Worm (Caenorhabditis elegans) whole organism, L2 larva: ENCODE data around the gene Y41D4B.24.

ENCODE experiments used
- ceh-82 ChIP-seq: fragments of 150-350 bp; optimal IDR thresholded peaks from 2 replicates; lab custom pipeline; 2014; ENCODE audit warnings: missing biosample characterization, missing genetic modification characterization
- crh-2 ChIP-seq: sonication (generic microtip); optimal IDR thresholded peaks from 2 replicates; lab custom pipeline; 2017; ENCODE audit warnings: missing biosample characterization, missing genetic modification characterization
- egl-27 ChIP-seq: sonication (generic microtip); optimal IDR thresholded peaks from 3 replicates; lab custom pipeline; 2017; ENCODE audit warnings: missing biosample characterization, missing genetic modification reagents, missing genetic modification characterization
- lin-13 ChIP-seq: fragments of 150-350 bp; optimal IDR thresholded peaks from 2 replicates; lab custom pipeline; 2014; ENCODE audit warnings: missing biosample characterization, missing genetic modification reagents, missing genetic modification characterization
- lsy-2 ChIP-seq, 2 experiments: fragments of 150-350 bp in 1 of 2; sonication (generic microtip) in 1 of 2; optimal IDR thresholded peaks; 2 replicates each; lab custom pipeline; 2014 to 2017; ENCODE audit warnings: missing biosample characterization in 2 of 2, missing genetic modification characterization in 2 of 2
- mdl-1 ChIP-seq, 2 experiments: fragments of 150-350 bp in 1 of 2; sonication (generic microtip) in 1 of 2; optimal IDR thresholded peaks; 2 replicates each; lab custom pipeline; 2017; ENCODE audit warnings: missing biosample characterization in 2 of 2, missing genetic modification characterization in 2 of 2
- nhr-129 ChIP-seq: fragments of 150-350 bp; optimal IDR thresholded peaks from 2 replicates; lab custom pipeline; 2014; ENCODE audit warnings: missing biosample characterization, missing genetic modification characterization
- nhr-25 ChIP-seq: fragments of 150-350 bp; sonication (generic microtip); optimal IDR thresholded peaks from 3 replicates; lab custom pipeline; 2014; ENCODE audit warnings: missing biosample characterization, missing genetic modification characterization
- sem-4 ChIP-seq: fragments of 150-350 bp; optimal IDR thresholded peaks from 2 replicates; lab custom pipeline; 2014; ENCODE audit warnings: missing biosample characterization, missing genetic modification reagents, missing genetic modification characterization
- sma-9 ChIP-seq, 2 experiments: fragments of 150-350 bp in 1 of 2; sonication (generic microtip) in 1 of 2; optimal IDR thresholded peaks; 2 replicates each; lab custom pipeline; 2014 to 2016; ENCODE audit warnings: missing genetic modification characterization in 2 of 2, mild to moderate bottlenecking in 1 of 2, missing biosample characterization in 1 of 2, missing compliant biosample characterization in 1 of 2, missing genetic modification reagents in 1 of 2, moderate library complexity in 1 of 2
- ztf-4 ChIP-seq: fragments of 150-350 bp; optimal IDR thresholded peaks from 2 replicates; lab custom pipeline; 2014; ENCODE audit warnings: missing biosample characterization, missing genetic modification characterization

ce11 chrIV:1710535-1710934 is 28.6 kb upstream of the Y41D4B.24 start:
- TF ChIP-seq sma-9 (GFP tag; optimal IDR thresholded peaks at IDR 0.05; lab: Kevin White, UChicago) (no peak), sma-9 (tag; optimal IDR thresholded peaks at IDR 0.05; lab: Kevin White, UChicago) (no peak), nhr-129 (tag; lab: Kevin White, UChicago) (no peak), ceh-82 (tag; lab: Kevin White, UChicago) (no peak), nhr-25 (tag; lab: Kevin White, UChicago) (no peak), egl-27 (no peak), ztf-4 (no peak), mdl-1 (tag; optimal IDR thresholded peaks at IDR 0.05; lab: Kevin White, UChicago) (no peak), lin-13 (GFP tag; lab: Kevin White, UChicago) (no peak), sem-4 (tag; lab: Kevin White, UChicago) (no peak), crh-2 (no peak), lsy-2 (tag; optimal IDR thresholded peaks at IDR 0.05; lab: Kevin White, UChicago) (no peak)
